Worm (Caenorhabditis elegans) whole organism, mixed stage, embryonic: Measurements from ENCODE around the gene Y48A6C.8.

Source experiments
- blmp-1 ChIP-seq: fragments of 150-350 bp; optimal IDR thresholded peaks from 2 replicates; lab custom pipeline; 2014; ENCODE audit warnings: missing biosample characterization, missing genetic modification characterization
- ces-1 ChIP-seq: fragments of 150-350 bp; optimal IDR thresholded peaks from 2 replicates; lab custom pipeline; 2014; ENCODE audit warnings: missing biosample characterization, missing genetic modification reagents, missing genetic modification characterization
- elt-3 ChIP-seq: fragments of 150-350 bp; optimal IDR thresholded peaks from 2 replicates; lab custom pipeline; 2014; ENCODE audit warnings: missing biosample characterization, missing genetic modification characterization
- lin-13 ChIP-seq: fragments of 150-350 bp; optimal IDR thresholded peaks from 2 replicates; lab custom pipeline; 2014; ENCODE audit warnings: missing biosample characterization, missing genetic modification characterization
- mab-5 ChIP-seq: fragments of 150-350 bp; optimal IDR thresholded peaks from 2 replicates; lab custom pipeline; 2014; ENCODE audit warnings: missing biosample characterization, missing genetic modification characterization
- nhr-12 ChIP-seq: fragments of 150-350 bp; optimal IDR thresholded peaks from 2 replicates; lab custom pipeline; 2014; ENCODE audit warnings: missing biosample characterization, missing genetic modification characterization
- nhr-237 ChIP-seq: fragments of 150-350 bp; optimal IDR thresholded peaks from 2 replicates; lab custom pipeline; 2014; ENCODE audit warnings: missing biosample characterization, missing genetic modification characterization
- nhr-28 ChIP-seq: fragments of 150-350 bp; optimal IDR thresholded peaks from 2 replicates; lab custom pipeline; 2014; ENCODE audit warnings: missing biosample characterization, missing genetic modification characterization
- pha-4 ChIP-seq: fragments of 150-350 bp; optimal IDR thresholded peaks from 2 replicates; lab custom pipeline; 2018; ENCODE audit warnings: missing biosample characterization, missing genetic modification reagents, missing genetic modification characterization
- sptf-1 ChIP-seq: sonication (generic microtip); optimal IDR thresholded peaks from 2 replicates; lab custom pipeline; 2017; ENCODE audit warnings: mild to moderate bottlenecking, missing genetic modification characterization, moderate library complexity, missing compliant biosample characterization
- zip-8 ChIP-seq: fragments of 150-350 bp; optimal IDR thresholded peaks from 2 replicates; lab custom pipeline; 2014; ENCODE audit warnings: missing biosample characterization, missing genetic modification characterization

DNA sequence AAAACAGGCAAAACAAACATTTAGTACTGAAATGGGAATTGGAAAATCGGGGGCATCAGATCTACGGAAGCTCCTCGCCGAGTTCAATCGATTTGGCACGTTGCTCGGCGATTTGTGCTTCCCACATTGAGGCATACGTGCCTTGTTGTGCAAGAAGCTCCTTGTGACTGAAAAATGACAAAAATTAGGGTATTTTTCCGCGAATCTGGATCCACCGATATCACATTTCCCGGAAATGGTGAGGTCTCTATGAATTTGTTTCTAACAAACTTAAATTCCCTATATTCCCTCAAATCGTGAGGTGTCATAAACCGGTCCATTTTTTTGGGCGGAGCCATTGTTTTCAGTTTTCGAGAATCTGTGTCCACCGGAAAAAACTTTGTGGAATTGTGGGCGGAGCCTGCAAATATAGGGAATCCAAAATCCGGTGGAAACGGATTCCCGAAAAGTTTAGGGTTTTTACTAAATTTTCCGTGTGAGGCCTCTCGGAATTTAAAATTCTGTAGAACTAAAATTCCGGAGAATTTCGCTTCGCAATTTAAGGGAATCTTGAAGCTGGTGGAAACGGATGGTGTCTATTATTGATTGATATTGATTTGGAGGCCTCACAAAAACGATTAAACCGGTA lies 35.7 kb downstream of the Y48A6C.8 start:
- no peak for TF ChIP-seq blmp-1 (tag; lab: Kevin White, UChicago)
- no peak for TF ChIP-seq mab-5
- TF ChIP-seq elt-3 (tag; lab: Kevin White, UChicago) = no peak
- TF ChIP-seq sptf-1 (tag; lab: Kevin White, UChicago) = peak; percentile 78
- no peak for TF ChIP-seq lin-13
- no peak for TF ChIP-seq nhr-12
- no peak for TF ChIP-seq nhr-237 (tag; lab: Kevin White, UChicago)
- no peak for TF ChIP-seq nhr-28
- TF ChIP-seq ces-1 (GFP tag; lab: Kevin White, UChicago) = no peak
- no peak for TF ChIP-seq pha-4 (tag; lab: Kevin White, UChicago)
- TF ChIP-seq zip-8 = no peak
